Worm (Caenorhabditis elegans) whole organism, young adult: ENCODE data around the gene ptc-1.

Experiments used
- B0035.1 ChIP-seq: sonication (generic microtip); optimal IDR thresholded peaks from 2 replicates; lab custom pipeline; 2016; ENCODE audit warnings: missing genetic modification characterization, mild to moderate bottlenecking, missing compliant biosample characterization, missing genotype, missing genetic modification reagents
- B0261.1 ChIP-seq: sonication (generic microtip); optimal IDR thresholded peaks from 2 replicates; lab custom pipeline; 2016; ENCODE audit warnings: mild to moderate bottlenecking, missing genetic modification characterization, moderate library complexity, missing compliant biosample characterization
- F23B12.7 ChIP-seq: sonication (generic microtip); optimal IDR thresholded peaks from 2 replicates; lab custom pipeline; 2017; ENCODE audit warnings: missing genetic modification characterization, mild to moderate bottlenecking, missing compliant biosample characterization, antibody characterized with exemption, moderate library complexity; ENCODE audit not compliant: insufficient read depth
- F52B5.7 ChIP-seq: sonication (generic microtip); optimal IDR thresholded peaks from 2 replicates; lab custom pipeline; 2016; ENCODE audit warnings: mild to moderate bottlenecking, missing genetic modification characterization, missing compliant biosample characterization
- Y53G8AR.9 ChIP-seq: fragments of 200-800 bp; sonication (Bioruptor generic); conservative IDR thresholded peaks from 2 replicates; pipeline ENCODE4 v1.3.6; 2022; ENCODE audit warnings: missing genetic modification reagents, missing genetic modification characterization, missing compliant biosample characterization
- aptf-2 ChIP-seq: fragments of 200-800 bp; sonication (Bioruptor generic); conservative IDR thresholded peaks from 2 replicates; pipeline ENCODE4 v1.3.6; 2022; ENCODE audit warnings: missing genetic modification reagents, missing genetic modification characterization, missing compliant biosample characterization
- atf-7 ChIP-seq: sonication (generic microtip); optimal IDR thresholded peaks from 2 replicates; lab custom pipeline; 2017; ENCODE audit warnings: mild to moderate bottlenecking, missing genetic modification characterization, missing compliant biosample characterization
- attf-5 ChIP-seq: fragments of 200-800 bp; sonication (Bioruptor generic); optimal IDR thresholded peaks from 2 replicates; lab custom pipeline; 2018; ENCODE audit warnings: mild to moderate bottlenecking, missing genetic modification characterization, missing compliant biosample characterization
- bed-2 ChIP-seq: fragments of 200-800 bp; sonication (Bioruptor generic); IDR thresholded peaks from 2 replicates; pipeline ENCODE4 v1.3.6; 2022; ENCODE audit warnings: missing genetic modification reagents, missing genetic modification characterization, missing compliant biosample characterization
- ceh-27 ChIP-seq: fragments of 200-800 bp; sonication (Bioruptor generic); optimal IDR thresholded peaks from 2 replicates; lab custom pipeline; 2018; ENCODE audit warnings: mild to moderate bottlenecking, missing genetic modification characterization, moderate library complexity, missing compliant biosample characterization
- ceh-79 ChIP-seq: sonication (generic microtip); optimal IDR thresholded peaks from 2 replicates; lab custom pipeline; 2017; ENCODE audit warnings: mild to moderate bottlenecking, missing genetic modification characterization, missing compliant biosample characterization
- die-1 ChIP-seq: sonication (generic microtip); optimal IDR thresholded peaks from 2 replicates; lab custom pipeline; 2016; ENCODE audit warnings: missing genotype, mild to moderate bottlenecking, missing genetic modification characterization, missing compliant biosample characterization
- ekl-4 ChIP-seq: fragments of 200-800 bp; sonication (Bioruptor generic); IDR thresholded peaks from 2 replicates; pipeline ENCODE4 v1.3.6; 2022; ENCODE audit warnings: missing genetic modification reagents, missing genetic modification characterization, missing compliant biosample characterization
- hlh-12 ChIP-seq: sonication (generic microtip); optimal IDR thresholded peaks from 2 replicates; lab custom pipeline; 2016; ENCODE audit warnings: missing genetic modification characterization, missing compliant biosample characterization
- hlh-26 ChIP-seq: fragments of 200-800 bp; sonication (Bioruptor generic); conservative IDR thresholded peaks from 2 replicates; pipeline ENCODE4 v1.3.6; 2022; ENCODE audit warnings: missing genetic modification reagents, missing genetic modification characterization, missing compliant biosample characterization
- hrde-1 ChIP-seq: sonication (generic microtip); optimal IDR thresholded peaks from 2 replicates; lab custom pipeline; 2016; ENCODE audit warnings: missing genetic modification characterization, mild to moderate bottlenecking, missing compliant biosample characterization, moderate library complexity, missing genotype, missing genetic modification reagents, borderline replicate concordance
- hsf-1 ChIP-seq: fragments of 200-800 bp; sonication (Bioruptor generic); IDR thresholded peaks from 2 replicates; pipeline ENCODE4 v1.3.6; 2022; ENCODE audit warnings: missing genetic modification reagents, missing genetic modification characterization, missing compliant biosample characterization
- let-526 ChIP-seq: fragments of 200-800 bp; sonication (Bioruptor generic); IDR thresholded peaks from 2 replicates; pipeline ENCODE4 v1.3.6; 2022; ENCODE audit warnings: missing genetic modification reagents, missing genetic modification characterization, missing compliant biosample characterization
- lsl-1 ChIP-seq: fragments of 200-800 bp; sonication (Bioruptor generic); optimal IDR thresholded peaks from 2 replicates; lab custom pipeline; 2018; ENCODE audit warnings: mild to moderate bottlenecking, missing genetic modification characterization, moderate library complexity, missing compliant biosample characterization
- madf-10 ChIP-seq: sonication (generic microtip); optimal IDR thresholded peaks from 2 replicates; lab custom pipeline; 2016; ENCODE audit warnings: mild to moderate bottlenecking, missing genetic modification characterization, missing compliant biosample characterization
- madf-6 ChIP-seq: fragments of 200-800 bp; sonication (Bioruptor generic); IDR thresholded peaks from 2 replicates; pipeline ENCODE4 v1.3.6; 2022; ENCODE audit warnings: missing genetic modification reagents, missing genetic modification characterization, missing compliant biosample characterization
- mes-4 ChIP-seq: sonication (generic microtip); optimal IDR thresholded peaks from 2 replicates; lab custom pipeline; 2016; ENCODE audit warnings: missing genotype, missing genetic modification characterization, missing compliant biosample characterization
- nhr-80 ChIP-seq: sonication (generic microtip); optimal IDR thresholded peaks from 2 replicates; lab custom pipeline; 2016; ENCODE audit warnings: missing genetic modification characterization, missing compliant biosample characterization
- rec-8 ChIP-seq, 2 experiments: sonication (generic microtip); optimal IDR thresholded peaks; 2 replicates each; lab custom pipeline; 2016; ENCODE audit warnings: mild to moderate bottlenecking in 2 of 2, missing genetic modification characterization in 2 of 2, missing genetic modification reagents in 2 of 2, missing genotype in 2 of 2, missing biosample characterization in 1 of 2, missing compliant biosample characterization in 1 of 2, moderate library complexity in 1 of 2
- repo-1 ChIP-seq: sonication (generic microtip); optimal IDR thresholded peaks from 2 replicates; lab custom pipeline; 2017; ENCODE audit warnings: mild to moderate bottlenecking, missing genetic modification characterization, missing compliant biosample characterization
- sdz-38 ChIP-seq: sonication (generic microtip); optimal IDR thresholded peaks from 2 replicates; lab custom pipeline; 2016; ENCODE audit warnings: missing genotype, missing genetic modification characterization, missing compliant biosample characterization
- snpc-1.1 ChIP-seq: sonication (generic microtip); optimal IDR thresholded peaks from 2 replicates; lab custom pipeline; 2017; ENCODE audit warnings: missing genetic modification characterization, mild to moderate bottlenecking, missing compliant biosample characterization, antibody characterized with exemption, moderate library complexity, missing genotype, missing genetic modification reagents; ENCODE audit not compliant: insufficient read depth
- snpc-1.3 ChIP-seq: sonication (generic microtip); optimal IDR thresholded peaks from 2 replicates; lab custom pipeline; 2017; ENCODE audit warnings: missing genetic modification characterization, mild to moderate bottlenecking, missing compliant biosample characterization, antibody characterized with exemption, moderate library complexity, missing genotype, missing genetic modification reagents; ENCODE audit not compliant: insufficient read depth
- snpc-3.4 ChIP-seq: sonication (generic microtip); optimal IDR thresholded peaks from 2 replicates; lab custom pipeline; 2017; ENCODE audit warnings: missing genetic modification characterization, mild to moderate bottlenecking, missing compliant biosample characterization, antibody characterized with exemption, moderate library complexity, missing genotype, missing genetic modification reagents
- snpc-4 ChIP-seq, 5 experiments: fragments of 150-350 bp in 1 of 5; sonication (generic microtip) in 4 of 5; optimal IDR thresholded peaks; 2 replicates each; lab custom pipeline; 2014 to 2018; ENCODE audit warnings: missing genetic modification characterization in 5 of 5, missing biosample characterization in 3 of 5, antibody characterized with exemption in 2 of 5, mild to moderate bottlenecking in 2 of 5, missing compliant biosample characterization in 2 of 5, missing genotype in 2 of 5, moderate library complexity in 2 of 5, missing genetic modification reagents in 1 of 5
- tbp1 ChIP-seq: fragments of 200-800 bp; sonication (Bioruptor generic); optimal IDR thresholded peaks from 2 replicates; lab custom pipeline; 2018; ENCODE audit warnings: mild to moderate bottlenecking, missing genetic modification characterization, missing compliant biosample characterization
- unc-62 ChIP-seq: fragments of 150-350 bp; optimal IDR thresholded peaks from 2 replicates; lab custom pipeline; 2014; ENCODE audit warnings: missing biosample characterization, missing genetic modification reagents, missing genetic modification characterization
- ztf-22 ChIP-seq: fragments of 200-800 bp; sonication (Bioruptor generic); optimal IDR thresholded peaks from 2 replicates; lab custom pipeline; 2018; ENCODE audit warnings: mild to moderate bottlenecking, missing genetic modification characterization, moderate library complexity, missing compliant biosample characterization
- ztf-28 ChIP-seq: fragments of 200-800 bp; sonication (Bioruptor generic); IDR thresholded peaks from 2 replicates; pipeline ENCODE4 v1.3.6; 2022; ENCODE audit warnings: missing genetic modification reagents, missing genetic modification characterization, missing compliant biosample characterization
- ztf-6 ChIP-seq: fragments of 200-800 bp; sonication (Bioruptor generic); IDR thresholded peaks from 2 replicates; pipeline ENCODE4 v1.3.6; 2022; ENCODE audit warnings: missing genetic modification reagents, missing genetic modification characterization, missing compliant biosample characterization

ptc-1 gene

ce11 chrII:7849697-7850096 is 43.3 kb upstream of the ptc-1 start, which contains the start of gene acr-7:
TSS of gene acr-7 (minus strand) at chrII:7849797.
- TF ChIP-seq hlh-26 (GFP tag; lab: Robert Waterston, UW) (no peak), aptf-2 (GFP tag; lab: Robert Waterston, UW) (no peak), madf-6 (GFP tag; lab: Robert Waterston, UW) (no peak), let-526 (no peak), rec-8 (tag; optimal IDR thresholded peaks at IDR 0.05; lab: Kevin White, UChicago) (no peak), hlh-12 (tag; lab: Kevin White, UChicago) (no peak), nhr-80 (tag; lab: Kevin White, UChicago) (no peak), snpc-1.3 (tag; lab: Kevin White, UChicago) (no peak), tbp1 (no peak)

ce11 chrII:7850575-7850974 is 42.4 kb upstream of the ptc-1 start:
- no peak for TF ChIP-seq die-1
- TF ChIP-seq hsf-1 (GFP tag; lab: Robert Waterston, UW): no peak
- TF ChIP-seq lsl-1 (GFP tag; lab: Kevin White, UChicago): no peak
- no peak for TF ChIP-seq snpc-3.4 (tag; lab: Kevin White, UChicago)
- no peak for TF ChIP-seq hrde-1
- TF ChIP-seq repo-1 (tag; lab: Kevin White, UChicago): no peak
- no peak for TF ChIP-seq madf-10 (tag; lab: Kevin White, UChicago)
- no peak for TF ChIP-seq F52B5.7 (tag; lab: Kevin White, UChicago)
- no peak for TF ChIP-seq unc-62 (GFP tag; lab: Kevin White, UChicago)

ce11 chrII:7851480-7851879 is 41.5 kb upstream of the ptc-1 start:
- TF ChIP-seq madf-10 (tag; lab: Kevin White, UChicago) (no peak), snpc-1.1 (tag; lab: Kevin White, UChicago) (no peak), nhr-80 (tag; lab: Kevin White, UChicago) (peak; percentile 36), ztf-22 (GFP tag; lab: Kevin White, UChicago) (no peak), mes-4 (tag; lab: Kevin White, UChicago) (no peak), ztf-28 (GFP tag; lab: Robert Waterston, UW) (no peak), ceh-79 (tag; lab: Kevin White, UChicago) (no peak), F23B12.7 (tag; lab: Kevin White, UChicago) (no peak)

- TF ChIP-seq bed-2 (no peak), madf-6 (GFP tag; lab: Robert Waterston, UW) (peak; percentile 32; the same call in 1 of the 2 replicates), ztf-6 (GFP tag; lab: Robert Waterston, UW) (no peak)
Observed at ce11 chrII:7853679-7854078, 39.3 kb upstream of the ptc-1 start, which contains the start of gene T09A5.5. TSS of gene T09A5.5 (minus strand) at chrII:7853779.

ce11 chrII:7854942-7855341 is 38.1 kb upstream of the ptc-1 start, which contains the start of gene mdt-10:
TSS of gene mdt-10 (minus strand) at chrII:7855042.
- TF ChIP-seq snpc-3.4 (tag; lab: Kevin White, UChicago) (no peak), sdz-38 (tag; lab: Kevin White, UChicago) (no peak), B0261.1 (tag; lab: Kevin White, UChicago) (no peak), die-1 (no peak), snpc-4 (GFP tag; optimal IDR thresholded peaks at IDR 0.05; lab: Kevin White, UChicago) (no peak), snpc-4 (tag; optimal IDR thresholded peaks at IDR 0.05; lab: Kevin White, UChicago) (no peak), unc-62 (GFP tag; lab: Kevin White, UChicago) (no peak), Y53G8AR.9 (GFP tag; lab: Robert Waterston, UW) (no peak), attf-5 (GFP tag; lab: Kevin White, UChicago) (no peak), ztf-28 (GFP tag; lab: Robert Waterston, UW) (no peak), ztf-6 (GFP tag; lab: Robert Waterston, UW) (no peak), ekl-4 (GFP tag; lab: Robert Waterston, UW) (no peak), ceh-27 (GFP tag; lab: Kevin White, UChicago) (no peak), B0035.1 (tag; lab: Kevin White, UChicago) (no peak), atf-7 (tag; lab: Kevin White, UChicago) (no peak)
